Worm (Caenorhabditis elegans) whole organism, L4 larva: ENCODE measurements around the gene Y37E11B.6.

ENCODE experiments used
- F10B5.3 ChIP-seq: sonication (generic microtip); optimal IDR thresholded peaks from 2 replicates; lab custom pipeline; 2016; ENCODE audit warnings: mild to moderate bottlenecking, missing genetic modification characterization, missing compliant biosample characterization
- F49E8.2 ChIP-seq: sonication (generic microtip); optimal IDR thresholded peaks from 2 replicates; lab custom pipeline; 2016; ENCODE audit warnings: missing compliant biosample characterization, mild to moderate bottlenecking, missing genetic modification characterization, borderline replicate concordance
- T26A8.4 ChIP-seq: fragments of 200-800 bp; sonication (Bioruptor generic); IDR thresholded peaks from 2 replicates; pipeline ENCODE4 v1.3.6; 2022; ENCODE audit warnings: missing genetic modification characterization, missing compliant biosample characterization
- Y48G9A.11 ChIP-seq: fragments of 200-800 bp; sonication (Bioruptor generic); IDR thresholded peaks from 2 replicates; pipeline ENCODE4 v1.3.6; 2022; ENCODE audit warnings: missing genetic modification reagents, missing genetic modification characterization, missing compliant biosample characterization
- aha-1 ChIP-seq: fragments of 150-350 bp; peaks from one replicate; lab custom pipeline; 2014; ENCODE audit warnings: missing biosample characterization, missing genetic modification characterization
- aly-2 ChIP-seq: sonication (generic microtip); optimal IDR thresholded peaks from 2 replicates; lab custom pipeline; 2018; ENCODE audit warnings: missing biosample characterization, missing genetic modification characterization
- ama-1 ChIP-seq: fragments of 150-350 bp; optimal IDR thresholded peaks from 2 replicates; lab custom pipeline; 2014; ENCODE audit warnings: inconsistent platforms, mixed read lengths
- attf-4 ChIP-seq: sonication (generic microtip); optimal IDR thresholded peaks from 3 replicates; lab custom pipeline; 2017; ENCODE audit warnings: missing biosample characterization, missing genetic modification characterization
- ceh-44 ChIP-seq: fragments of 200-800 bp; sonication (Bioruptor generic); IDR thresholded peaks from 2 replicates; pipeline ENCODE4 v1.3.6; 2022; ENCODE audit warnings: missing genetic modification reagents, missing genetic modification characterization, missing compliant biosample characterization
- ceh-62 ChIP-seq: sonication (generic microtip); optimal IDR thresholded peaks from 2 replicates; lab custom pipeline; 2017; ENCODE audit warnings: missing biosample characterization, missing genetic modification characterization
- ceh-82 ChIP-seq: sonication (generic microtip); optimal IDR thresholded peaks from 2 replicates; lab custom pipeline; 2017; ENCODE audit warnings: missing biosample characterization, missing genetic modification characterization
- ces-1 ChIP-seq: fragments of 150-350 bp; sonication (generic microtip); optimal IDR thresholded peaks from 4 replicates; lab custom pipeline; 2014; ENCODE audit warnings: missing biosample characterization, missing genetic modification reagents, missing genetic modification characterization
- daf-19 ChIP-seq: fragments of 200-800 bp; sonication (Bioruptor generic); conservative IDR thresholded peaks from 2 replicates; pipeline ENCODE4 v1.3.6; 2022; ENCODE audit warnings: missing genetic modification characterization, missing compliant biosample characterization
- daf-8 ChIP-seq: fragments of 200-800 bp; sonication (Bioruptor generic); IDR thresholded peaks from 2 replicates; pipeline ENCODE4 v1.3.6; 2022; ENCODE audit warnings: missing genetic modification characterization, missing compliant biosample characterization
- dmd-8 ChIP-seq: fragments of 200-800 bp; sonication (Bioruptor generic); IDR thresholded peaks from 2 replicates; pipeline ENCODE4 v1.3.6; 2022; ENCODE audit warnings: missing genetic modification characterization, missing compliant biosample characterization
- dmd-9 ChIP-seq: fragments of 200-800 bp; sonication (Bioruptor generic); IDR thresholded peaks from 2 replicates; pipeline ENCODE4 v1.3.6; 2022; ENCODE audit warnings: missing genetic modification reagents, missing genetic modification characterization, missing compliant biosample characterization
- egl-43 ChIP-seq: fragments of 200-800 bp; sonication (Bioruptor generic); IDR thresholded peaks from 2 replicates; pipeline ENCODE4 v1.3.6; 2022; ENCODE audit warnings: missing genetic modification reagents, missing genetic modification characterization, missing compliant biosample characterization
- fkh-10 ChIP-seq: fragments of 150-350 bp; optimal IDR thresholded peaks from 2 replicates; lab custom pipeline; 2014; ENCODE audit warnings: missing biosample characterization, missing genetic modification reagents, missing genetic modification characterization
- fos-1 ChIP-seq: fragments of 150-350 bp; optimal IDR thresholded peaks from 2 replicates; lab custom pipeline; 2014; ENCODE audit warnings: missing biosample characterization, missing genetic modification characterization
- hlh-11 ChIP-seq: fragments of 200-800 bp; sonication (Bioruptor generic); optimal IDR thresholded peaks from 2 replicates; lab custom pipeline; 2018; ENCODE audit warnings: mild to moderate bottlenecking, missing genetic modification characterization, missing compliant biosample characterization
- lir-3 ChIP-seq: sonication (generic microtip); optimal IDR thresholded peaks from 2 replicates; lab custom pipeline; 2016; ENCODE audit warnings: mild to moderate bottlenecking, missing genetic modification characterization, missing compliant biosample characterization
- madf-5 ChIP-seq, 2 experiments: fragments of 200-800 bp; sonication (Bioruptor generic); IDR thresholded peaks; 2 replicates each; pipeline ENCODE4 v1.3.6; 2022; ENCODE audit warnings: missing compliant biosample characterization in 2 of 2, missing genetic modification characterization in 2 of 2
- mdl-1 ChIP-seq, 2 experiments: fragments of 150-350 bp in 1 of 2; sonication (generic microtip) in 1 of 2; optimal IDR thresholded peaks; 2 replicates each; lab custom pipeline; 2014 to 2017; ENCODE audit warnings: missing biosample characterization in 2 of 2, missing genetic modification characterization in 2 of 2
- mxl-3 ChIP-seq: fragments of 200-800 bp; sonication (Bioruptor generic); optimal IDR thresholded peaks from 2 replicates; lab custom pipeline; 2018; ENCODE audit warnings: mild to moderate bottlenecking, missing genetic modification characterization, missing compliant biosample characterization
- nhr-41 ChIP-seq: fragments of 200-800 bp; sonication (Bioruptor generic); IDR thresholded peaks from 2 replicates; pipeline ENCODE4 v1.3.6; 2022; ENCODE audit warnings: missing genetic modification reagents, missing genetic modification characterization, missing compliant biosample characterization
- nhr-42 ChIP-seq: fragments of 200-800 bp; sonication (Bioruptor generic); IDR thresholded peaks from 2 replicates; pipeline ENCODE4 v1.3.6; 2022; ENCODE audit warnings: missing genetic modification characterization, missing compliant biosample characterization
- nhr-77 ChIP-seq: fragments of 150-350 bp; optimal IDR thresholded peaks from 2 replicates; lab custom pipeline; 2014; ENCODE audit warnings: missing biosample characterization, missing genetic modification characterization
- pha-4 ChIP-seq, 2 experiments: fragments of 150-350 bp in 1 of 2; fragments of 200-800 bp in 1 of 2; sonication (Bioruptor generic) in 1 of 2; IDR thresholded peaks in 1 of 2; optimal IDR thresholded peaks in 1 of 2; 2 replicates each; pipeline versions ENCODE4 v1.3.6 to Lab custom; 2014 to 2022; ENCODE audit warnings: missing genetic modification characterization in 2 of 2, missing genetic modification reagents in 2 of 2, missing biosample characterization in 1 of 2, missing compliant biosample characterization in 1 of 2
- set-16 ChIP-seq: fragments of 200-800 bp; sonication (Bioruptor generic); IDR thresholded peaks from 2 replicates; pipeline ENCODE4 v1.3.6; 2022; ENCODE audit warnings: missing genetic modification reagents, missing genetic modification characterization, missing compliant biosample characterization
- spr-1 ChIP-seq: sonication (generic microtip); optimal IDR thresholded peaks from 2 replicates; lab custom pipeline; 2016; ENCODE audit warnings: mild to moderate bottlenecking, missing genetic modification characterization, missing compliant biosample characterization
- spr-3 ChIP-seq: fragments of 200-800 bp; sonication (Bioruptor generic); optimal IDR thresholded peaks from 2 replicates; lab custom pipeline; 2018; ENCODE audit warnings: mild to moderate bottlenecking, missing genetic modification characterization, missing compliant biosample characterization
- unc-39 ChIP-seq: sonication (generic microtip); optimal IDR thresholded peaks from 2 replicates; lab custom pipeline; 2017; ENCODE audit warnings: missing biosample characterization, missing genetic modification characterization
- unc-62 ChIP-seq, 3 experiments: fragments of 150-350 bp in 1 of 3; sonication (generic microtip); optimal IDR thresholded peaks in 2 of 3; peaks in 1 of 3; 1 replicate in 1 of 3; 2 replicates in 2 of 3; lab custom pipeline; 2014 to 2017; ENCODE audit warnings: missing biosample characterization in 3 of 3, missing genetic modification characterization in 3 of 3, missing genetic modification reagents in 3 of 3, missing genotype in 1 of 3
- zfp-2 ChIP-seq: sonication (generic microtip); optimal IDR thresholded peaks from 2 replicates; lab custom pipeline; 2016; ENCODE audit warnings: mild to moderate bottlenecking, missing genetic modification characterization, missing compliant biosample characterization
- zip-11 ChIP-seq: fragments of 200-800 bp; sonication (Bioruptor generic); IDR thresholded peaks from 2 replicates; pipeline ENCODE4 v1.3.6; 2022; ENCODE audit warnings: missing genetic modification characterization, missing compliant biosample characterization

Y37E11B.6 gene

DNA sequence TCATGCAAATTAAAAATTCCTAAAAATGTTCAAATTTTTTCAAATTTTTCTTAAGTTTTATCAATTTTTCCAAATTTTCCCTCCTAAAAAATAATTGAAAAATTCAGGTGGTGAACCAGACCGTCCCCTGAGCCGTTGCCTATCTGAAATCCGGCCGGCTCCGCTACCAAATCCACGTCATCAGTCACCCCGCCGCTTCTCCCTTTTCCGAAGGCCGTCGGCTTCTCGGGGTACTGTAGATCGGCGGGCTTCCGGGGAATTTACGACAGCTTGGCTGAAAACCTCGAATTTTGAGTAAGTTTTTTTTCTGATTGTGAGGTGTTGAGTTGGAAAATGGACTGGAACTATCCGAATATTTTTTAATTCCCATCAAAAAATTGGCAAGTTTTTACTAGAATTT, 28.5 kb downstream of the Y37E11B.6 start:
- TF ChIP-seq aha-1 (tag; lab: Kevin White, UChicago): no peak
- peak; percentile 69 for TF ChIP-seq set-16 (GFP tag; lab: Robert Waterston, UW)
- TF ChIP-seq, all 104 proteins: peak for 1

DNA sequence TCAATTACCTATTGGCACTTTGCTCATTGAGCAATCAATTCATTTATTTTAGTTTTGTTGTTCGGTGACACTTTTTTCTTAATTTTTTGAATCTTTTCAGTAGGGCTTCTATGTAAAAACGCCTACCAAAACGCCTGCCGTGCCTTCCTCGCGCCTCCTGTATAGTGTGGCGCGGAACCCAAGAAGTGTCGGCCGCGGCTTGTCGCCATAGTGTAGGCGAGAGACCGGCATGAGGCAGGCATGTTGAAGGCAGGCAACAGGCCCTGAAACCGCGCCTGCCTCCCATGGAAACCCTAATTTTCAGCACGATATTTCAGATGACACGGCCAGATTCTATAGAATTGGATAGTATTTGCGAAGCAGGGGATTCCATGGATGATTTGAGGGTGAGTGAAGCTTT, 30.5 kb downstream of the Y37E11B.6 start, which contains the start of gene otpl-1:
TSS of gene otpl-1 (plus strand) at position 372 of the 400 bp plus-strand sequence.
- TF ChIP-seq zip-11 (GFP tag; lab: Robert Waterston, UW) (no peak), set-16 (GFP tag; lab: Robert Waterston, UW) (peak; percentile 47; the same call in 1 of the 2 replicates), nhr-42 (GFP tag; lab: Robert Waterston, UW) (no peak)

DNA sequence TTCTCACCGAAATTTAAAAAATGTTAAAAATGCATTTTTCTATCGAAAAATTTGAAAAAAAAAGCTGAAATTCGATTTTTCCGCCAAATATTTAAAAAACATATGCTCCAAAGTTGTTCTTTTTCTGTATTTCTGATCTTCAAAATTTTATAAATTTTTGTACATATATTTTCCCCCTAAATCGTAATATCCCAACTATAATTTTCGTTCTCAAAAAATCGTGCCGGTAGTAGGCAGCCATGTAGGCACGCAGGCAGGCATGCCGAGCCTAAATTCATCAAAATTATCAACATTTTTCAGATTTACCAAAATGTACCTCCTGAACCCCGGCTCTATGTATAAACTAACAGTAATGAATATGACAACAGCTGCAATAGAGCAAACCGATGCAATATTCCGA, 34.2 kb downstream of the Y37E11B.6 start, which contains the start of gene sre-5:
TSS of gene sre-5 (plus strand) at position 301 of the 400 bp plus-strand sequence.
- TF ChIP-seq aha-1 (tag; lab: Kevin White, UChicago) (peak; percentile 12), ceh-62 (no peak)
- TF ChIP-seq, all 104 proteins: peak for 1

DNA sequence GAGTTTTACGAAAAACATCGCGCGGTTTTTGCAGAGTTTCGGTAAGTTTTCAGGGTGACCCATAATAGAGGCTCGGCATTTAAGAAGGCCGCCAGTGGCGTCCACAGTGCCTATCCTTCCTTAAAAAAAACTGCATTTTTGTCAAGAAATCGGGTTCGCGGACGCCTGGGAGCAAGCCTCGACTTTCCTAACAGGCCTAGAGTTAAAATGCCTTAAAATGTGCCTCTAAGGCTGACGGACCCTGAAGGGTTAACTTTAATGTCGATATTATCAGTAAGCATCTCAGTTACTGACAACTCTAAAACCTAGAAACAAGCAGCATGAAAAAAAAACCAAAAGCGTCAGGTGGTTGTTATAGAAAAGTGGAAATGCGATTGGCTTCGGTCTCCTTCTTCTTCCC, 39.9 kb downstream of the Y37E11B.6 start:
- TF ChIP-seq aha-1 (tag; lab: Kevin White, UChicago) (peak; percentile 93), T26A8.4 (GFP tag; lab: Robert Waterston, UW) (no peak)

DNA sequence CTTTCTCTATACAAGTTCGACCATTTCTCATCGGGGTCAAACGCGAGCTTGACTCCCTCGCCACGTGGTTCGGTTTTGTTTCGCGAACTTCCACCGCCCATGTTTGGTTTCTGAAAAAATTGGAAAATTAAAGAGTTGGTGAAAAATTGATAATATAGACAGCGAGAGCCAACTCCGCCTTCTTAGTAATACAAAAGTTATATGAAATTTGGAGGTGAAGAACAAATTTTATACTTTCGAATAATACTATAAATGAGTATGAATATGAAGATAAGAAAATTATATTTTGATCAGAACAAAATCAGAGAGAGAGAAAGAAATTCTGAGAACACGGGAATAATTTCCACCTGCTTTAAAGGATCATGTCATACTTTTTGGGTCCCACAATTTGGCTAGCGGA, 41.8 kb downstream of the Y37E11B.6 start, which contains the start of gene osm-9:
TSS of gene osm-9 (minus strand) at position 101 of the 400 bp plus-strand sequence.
- no peak for TF ChIP-seq madf-5 (GFP tag; IDR thresholded peaks at IDR 0.05; lab: Robert Waterston, UW)
- TF ChIP-seq ces-1 (GFP tag; lab: Kevin White, UChicago): no peak
- TF ChIP-seq fkh-10: no peak
- no peak for TF ChIP-seq dmd-9 (GFP tag; lab: Robert Waterston, UW)
- TF ChIP-seq F49E8.2: no peak

DNA sequence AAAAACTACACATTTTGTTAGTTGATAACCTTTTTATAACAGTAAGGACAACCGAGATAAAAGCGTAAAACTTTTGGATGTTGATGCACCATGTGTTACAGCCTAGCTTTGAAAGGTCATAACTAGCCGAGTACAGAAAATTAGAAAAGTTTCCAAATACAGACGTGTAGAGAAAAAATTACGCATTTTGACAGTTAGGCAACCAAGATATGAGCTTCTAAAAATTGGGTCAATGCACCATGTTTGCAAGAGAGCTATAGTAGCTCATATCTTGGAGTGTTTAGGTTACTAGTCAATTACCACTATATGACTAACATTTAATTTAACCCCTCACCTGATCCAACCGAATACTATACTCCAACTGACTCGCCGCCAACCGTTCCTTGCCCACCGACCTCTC, 46.2 kb downstream of the Y37E11B.6 start:
- TF ChIP-seq zip-11 (GFP tag; lab: Robert Waterston, UW): no peak
- peak in 1 of 2 experiments; percentile 90 for TF ChIP-seq unc-62 (GFP tag; optimal IDR thresholded peaks at IDR 0.05 in 1 of 2; lab: Kevin White, UChicago)
- TF ChIP-seq unc-62 (tag; optimal IDR thresholded peaks at IDR 0.05; lab: Kevin White, UChicago): no peak

DNA sequence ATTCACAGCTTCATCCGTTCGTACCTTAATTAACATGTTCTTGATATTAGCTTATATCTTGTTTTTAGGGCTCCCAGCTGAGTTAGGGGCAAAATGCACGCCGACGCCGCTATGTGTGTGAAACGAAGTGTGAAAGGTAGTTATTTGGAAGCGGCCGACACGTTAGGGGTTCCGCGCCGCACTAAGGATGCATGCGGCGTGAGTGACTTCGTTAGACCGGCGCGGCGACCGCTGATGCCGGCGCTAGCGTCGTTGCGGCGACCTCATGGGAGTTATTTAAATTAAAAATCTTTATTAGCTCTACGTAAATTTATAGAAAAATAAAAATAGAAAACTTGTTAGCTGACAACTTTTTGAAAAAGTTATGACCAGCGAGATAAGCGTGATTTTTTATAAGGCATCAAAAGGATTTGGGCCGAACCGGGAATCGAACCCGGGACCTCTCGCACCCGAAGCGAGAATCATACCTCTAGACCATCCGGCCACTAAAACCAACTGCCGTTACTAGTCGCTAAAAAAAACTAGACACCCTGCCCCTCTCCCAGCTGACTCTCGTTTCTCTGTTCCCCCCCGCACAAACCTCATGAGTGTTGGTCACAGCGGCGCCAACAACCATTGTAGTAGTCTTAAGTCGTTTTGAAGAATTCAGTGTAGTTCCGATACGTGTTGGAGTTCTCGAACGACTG, 47.2 kb downstream of the Y37E11B.6 start:
- TF ChIP-seq mxl-3 (GFP tag; lab: Kevin White, UChicago) (peak; percentile 13), egl-43 (GFP tag; lab: Robert Waterston, UW) (peak; percentile 93), spr-3 (GFP tag; lab: Kevin White, UChicago) (peak; percentile 36), Y48G9A.11 (peak; percentile 55; the same call in 1 of the 2 replicates), mdl-1 (tag; optimal IDR thresholded peaks at IDR 0.05; lab: Kevin White, UChicago) (peak in 1 of 2 experiments; percentile 11), ceh-82 (tag; lab: Kevin White, UChicago) (no peak), pha-4 (GFP tag; IDR thresholded peaks at IDR 0.05; lab: Robert Waterston, UW) (peak; percentile 89), pha-4 (tag; optimal IDR thresholded peaks at IDR 0.05; lab: Kevin White, UChicago) (no peak), lir-3 (tag; lab: Kevin White, UChicago) (peak; percentile 22), ceh-62 (no peak), nhr-77 (tag; lab: Kevin White, UChicago) (no peak), nhr-41 (GFP tag; lab: Robert Waterston, UW) (peak; percentile 70; the same call in 1 of the 2 replicates), unc-39 (tag; lab: Kevin White, UChicago) (no peak), dmd-8 (GFP tag; lab: Robert Waterston, UW) (peak; percentile 84), F49E8.2 (peak; percentile 17), F10B5.3 (tag; lab: Kevin White, UChicago) (no peak), dmd-9 (GFP tag; lab: Robert Waterston, UW) (no peak), daf-8 (GFP tag; lab: Robert Waterston, UW) (no peak), ceh-44 (peak; percentile 73; the same call in 1 of the 2 replicates), spr-1 (peak; percentile 63), attf-4 (tag; lab: Kevin White, UChicago) (no peak), unc-62 (GFP tag; optimal IDR thresholded peaks at IDR 0.05 in 1 of 2; lab: Kevin White, UChicago) (peak in 1 of 2 experiments; percentile 87), unc-62 (tag; optimal IDR thresholded peaks at IDR 0.05; lab: Kevin White, UChicago) (no peak), ama-1 (lab: Kevin White, UChicago) (no peak), aly-2 (tag; lab: Kevin White, UChicago) (no peak), daf-19 (GFP tag; lab: Robert Waterston, UW) (no peak), zfp-2 (tag; lab: Kevin White, UChicago) (peak; percentile 8), nhr-42 (GFP tag; lab: Robert Waterston, UW) (0 out of 2 replicates have a peak, but pooled peaks have one; percentile 50), hlh-11 (tag; lab: Kevin White, UChicago) (peak; percentile 72), fos-1 (no peak)
